Worm (Caenorhabditis elegans) whole organism, late embryonic: ENCODE results near the gene W01C8.1.

Source experiments
- C08G9.2 ChIP-seq: sonication (generic microtip); optimal IDR thresholded peaks from 2 replicates; lab custom pipeline; 2016; ENCODE audit warnings: mild to moderate bottlenecking, missing genetic modification characterization, moderate library complexity, missing compliant biosample characterization
- C38D4.7 ChIP-seq: fragments of 200-800 bp; sonication (Bioruptor generic); optimal IDR thresholded peaks from 2 replicates; lab custom pipeline; 2018; ENCODE audit warnings: mild to moderate bottlenecking, missing genetic modification characterization, moderate library complexity, missing compliant biosample characterization
- F13H6.1 ChIP-seq: sonication (generic microtip); optimal IDR thresholded peaks from 2 replicates; lab custom pipeline; 2016; ENCODE audit warnings: missing genetic modification characterization, missing compliant biosample characterization
- K02D7.2 ChIP-seq: sonication (generic microtip); optimal IDR thresholded peaks from 2 replicates; lab custom pipeline; 2017; ENCODE audit warnings: mild to moderate bottlenecking, missing genetic modification characterization, missing compliant biosample characterization
- K09A11.1 ChIP-seq: sonication (generic microtip); optimal IDR thresholded peaks from 2 replicates; lab custom pipeline; 2017; ENCODE audit warnings: antibody characterized with exemption, mild to moderate bottlenecking, missing genetic modification characterization, missing compliant biosample characterization; ENCODE audit not compliant: insufficient read depth
- T23F11.4 ChIP-seq: fragments of 200-800 bp; sonication (Bioruptor generic); optimal IDR thresholded peaks from 2 replicates; lab custom pipeline; 2018; ENCODE audit warnings: mild to moderate bottlenecking, missing genetic modification characterization, missing compliant biosample characterization
- ama-1 ChIP-seq: fragments of 150-350 bp; optimal IDR thresholded peaks from 2 replicates; lab custom pipeline; 2014
- ceh-18 ChIP-seq: sonication (generic microtip); optimal IDR thresholded peaks from 2 replicates; lab custom pipeline; 2016; ENCODE audit warnings: missing genetic modification characterization, missing compliant biosample characterization
- ceh-19 ChIP-seq: fragments of 200-800 bp; sonication (Bioruptor generic); optimal IDR thresholded peaks from 2 replicates; lab custom pipeline; 2018; ENCODE audit warnings: mild to moderate bottlenecking, missing genetic modification characterization, missing compliant biosample characterization
- ceh-2 ChIP-seq: sonication (generic microtip); optimal IDR thresholded peaks from 2 replicates; lab custom pipeline; 2016; ENCODE audit warnings: missing genotype, missing genetic modification characterization, missing compliant biosample characterization
- ceh-22 ChIP-seq: sonication (generic microtip); optimal IDR thresholded peaks from 2 replicates; lab custom pipeline; 2017; ENCODE audit warnings: missing biosample characterization, missing genetic modification characterization
- ceh-24 ChIP-seq: sonication (generic microtip); optimal IDR thresholded peaks from 2 replicates; lab custom pipeline; 2016; ENCODE audit warnings: mild to moderate bottlenecking, missing genetic modification characterization, missing compliant biosample characterization
- ceh-30 ChIP-seq: fragments of 150-350 bp; optimal IDR thresholded peaks from 2 replicates; lab custom pipeline; 2014; ENCODE audit warnings: missing biosample characterization, missing genetic modification characterization
- ceh-34 ChIP-seq: sonication (generic microtip); optimal IDR thresholded peaks from 2 replicates; lab custom pipeline; 2016; ENCODE audit warnings: mild to moderate bottlenecking, missing genetic modification characterization, missing compliant biosample characterization
- ceh-45 ChIP-seq: fragments of 200-800 bp; sonication (Bioruptor generic); IDR thresholded peaks from 2 replicates; pipeline ENCODE4 v1.3.6; 2022; ENCODE audit warnings: missing genetic modification reagents, missing genetic modification characterization, missing compliant biosample characterization
- ceh-48 ChIP-seq: sonication (generic microtip); optimal IDR thresholded peaks from 2 replicates; lab custom pipeline; 2016; ENCODE audit warnings: missing genetic modification characterization, inconsistent platforms, missing compliant biosample characterization
- ceh-9 ChIP-seq: sonication (generic microtip); optimal IDR thresholded peaks from 2 replicates; lab custom pipeline; 2016; ENCODE audit warnings: mild to moderate bottlenecking, missing genetic modification characterization, inconsistent platforms, missing compliant biosample characterization
- che-1 ChIP-seq: sonication (generic microtip); optimal IDR thresholded peaks from 2 replicates; lab custom pipeline; 2016; ENCODE audit warnings: mild to moderate bottlenecking, missing genetic modification characterization, missing compliant biosample characterization
- dmd-4 ChIP-seq: sonication (generic microtip); optimal IDR thresholded peaks from 2 replicates; lab custom pipeline; 2016; ENCODE audit warnings: borderline replicate concordance, missing genetic modification characterization, missing compliant biosample characterization
- dve-1 ChIP-seq: sonication (generic microtip); optimal IDR thresholded peaks from 2 replicates; lab custom pipeline; 2017; ENCODE audit warnings: antibody characterized with exemption, mild to moderate bottlenecking, missing genetic modification characterization, missing compliant biosample characterization
- elt-2 ChIP-seq: sonication (generic microtip); optimal IDR thresholded peaks from 2 replicates; lab custom pipeline; 2016; ENCODE audit warnings: missing genetic modification reagents, missing genetic modification characterization, missing compliant biosample characterization
- elt-4 ChIP-seq: sonication (generic microtip); optimal IDR thresholded peaks from 2 replicates; lab custom pipeline; 2016; ENCODE audit warnings: missing genetic modification characterization, missing compliant biosample characterization
- ets-4 ChIP-seq: sonication (generic microtip); optimal IDR thresholded peaks from 2 replicates; lab custom pipeline; 2016; ENCODE audit warnings: missing genetic modification characterization, missing compliant biosample characterization
- eyg-1 ChIP-seq: sonication (generic microtip); optimal IDR thresholded peaks from 2 replicates; lab custom pipeline; 2016; ENCODE audit warnings: missing genotype, missing genetic modification characterization, missing compliant biosample characterization
- fax-1 ChIP-seq: sonication (generic microtip); optimal IDR thresholded peaks from 2 replicates; lab custom pipeline; 2016; ENCODE audit warnings: missing genotype, missing genetic modification characterization, missing compliant biosample characterization
- fkh-10 ChIP-seq: fragments of 150-350 bp; optimal IDR thresholded peaks from 2 replicates; lab custom pipeline; 2014; ENCODE audit warnings: missing biosample characterization, missing genetic modification reagents, missing genetic modification characterization
- fkh-6 ChIP-seq: sonication (generic microtip); optimal IDR thresholded peaks from 2 replicates; lab custom pipeline; 2016; ENCODE audit warnings: missing genetic modification characterization, missing compliant biosample characterization
- hlh-30 ChIP-seq: sonication (generic microtip); optimal IDR thresholded peaks from 2 replicates; lab custom pipeline; 2017; ENCODE audit warnings: antibody characterized with exemption, missing genetic modification characterization, missing compliant biosample characterization; ENCODE audit not compliant: insufficient read depth
- hlh-6 ChIP-seq: sonication (generic microtip); optimal IDR thresholded peaks from 2 replicates; lab custom pipeline; 2016; ENCODE audit warnings: missing genotype, missing genetic modification characterization, missing compliant biosample characterization
- hlh-8 ChIP-seq: sonication (generic microtip); optimal IDR thresholded peaks from 2 replicates; lab custom pipeline; 2016; ENCODE audit warnings: missing genotype, missing genetic modification characterization, missing compliant biosample characterization
- lim-6 ChIP-seq: sonication (generic microtip); optimal IDR thresholded peaks from 2 replicates; lab custom pipeline; 2016; ENCODE audit warnings: missing genetic modification characterization, missing compliant biosample characterization
- mec-3 ChIP-seq: sonication (generic microtip); optimal IDR thresholded peaks from 2 replicates; lab custom pipeline; 2016; ENCODE audit warnings: borderline replicate concordance, missing genetic modification characterization, missing compliant biosample characterization
- nfya-1 ChIP-seq: sonication (generic microtip); optimal IDR thresholded peaks from 2 replicates; lab custom pipeline; 2017; ENCODE audit warnings: missing genetic modification characterization, mild to moderate bottlenecking, missing compliant biosample characterization, antibody characterized with exemption, moderate library complexity
- nhr-232 ChIP-seq: sonication (generic microtip); optimal IDR thresholded peaks from 2 replicates; lab custom pipeline; 2016; ENCODE audit warnings: missing genetic modification characterization, missing compliant biosample characterization
- npax-4 ChIP-seq: sonication (generic microtip); optimal IDR thresholded peaks from 2 replicates; lab custom pipeline; 2016; ENCODE audit warnings: missing genetic modification characterization, missing compliant biosample characterization
- pag-3 ChIP-seq: sonication (generic microtip); optimal IDR thresholded peaks from 2 replicates; lab custom pipeline; 2016; ENCODE audit warnings: missing compliant biosample characterization, missing genetic modification characterization, borderline replicate concordance
- pat-9 ChIP-seq: fragments of 200-800 bp; sonication (Bioruptor generic); optimal IDR thresholded peaks from 2 replicates; lab custom pipeline; 2018; ENCODE audit warnings: mild to moderate bottlenecking, missing genetic modification characterization, moderate library complexity, missing compliant biosample characterization
- pax-1 ChIP-seq: fragments of 150-350 bp; optimal IDR thresholded peaks from 2 replicates; lab custom pipeline; 2014; ENCODE audit warnings: missing biosample characterization, missing genetic modification characterization
- pha-2 ChIP-seq: sonication (generic microtip); optimal IDR thresholded peaks from 2 replicates; lab custom pipeline; 2017; ENCODE audit warnings: mild to moderate bottlenecking, missing genetic modification characterization, missing compliant biosample characterization
- pha-4 ChIP-seq: fragments of 150-350 bp; optimal IDR thresholded peaks from 2 replicates; lab custom pipeline; 2018; ENCODE audit warnings: missing biosample characterization, missing genetic modification reagents, missing genetic modification characterization
- pros-1 ChIP-seq: fragments of 150-350 bp; optimal IDR thresholded peaks from 2 replicates; lab custom pipeline; 2014; ENCODE audit warnings: missing biosample characterization, missing genetic modification reagents, missing genetic modification characterization
- sdc-2 ChIP-seq: sonication (generic microtip); optimal IDR thresholded peaks from 2 replicates; lab custom pipeline; 2016; ENCODE audit warnings: missing genotype, missing genetic modification characterization, missing compliant biosample characterization
- sox-2 ChIP-seq: fragments of 200-800 bp; sonication (Bioruptor generic); IDR thresholded peaks from 2 replicates; pipeline ENCODE4 v1.3.6; 2022; ENCODE audit warnings: missing genetic modification reagents, missing genetic modification characterization, missing compliant biosample characterization
- sox-4 ChIP-seq: sonication (generic microtip); optimal IDR thresholded peaks from 2 replicates; lab custom pipeline; 2017; ENCODE audit warnings: mild to moderate bottlenecking, missing genetic modification characterization, inconsistent platforms, missing compliant biosample characterization
- syd-9 ChIP-seq: sonication (generic microtip); optimal IDR thresholded peaks from 2 replicates; lab custom pipeline; 2016; ENCODE audit warnings: mild to moderate bottlenecking, missing genetic modification characterization, moderate library complexity, missing compliant biosample characterization
- tbx-2 ChIP-seq: sonication (generic microtip); optimal IDR thresholded peaks from 2 replicates; lab custom pipeline; 2016; ENCODE audit warnings: missing genetic modification characterization, missing compliant biosample characterization
- ttx-3 ChIP-seq: sonication (generic microtip); optimal IDR thresholded peaks from 2 replicates; lab custom pipeline; 2016; ENCODE audit warnings: missing genetic modification reagents, missing genetic modification characterization, missing compliant biosample characterization
- unc-3 ChIP-seq, 2 experiments: fragments of 200-800 bp in 1 of 2; sonication (Bioruptor generic) in 1 of 2; sonication (generic microtip) in 1 of 2; conservative IDR thresholded peaks in 1 of 2; optimal IDR thresholded peaks in 1 of 2; 2 replicates each; pipeline versions ENCODE4 v1.3.6 to Lab custom; 2016 to 2022; ENCODE audit warnings: missing compliant biosample characterization in 2 of 2, missing genetic modification characterization in 2 of 2, missing genetic modification reagents in 1 of 2
- unc-42 ChIP-seq: sonication (generic microtip); optimal IDR thresholded peaks from 2 replicates; lab custom pipeline; 2016; ENCODE audit warnings: missing genotype, missing genetic modification characterization, missing compliant biosample characterization
- unc-55 ChIP-seq: sonication (generic microtip); optimal IDR thresholded peaks from 2 replicates; lab custom pipeline; 2017; ENCODE audit warnings: missing biosample characterization, missing genetic modification reagents, missing genetic modification characterization
- zip-5 ChIP-seq: sonication (generic microtip); optimal IDR thresholded peaks from 2 replicates; lab custom pipeline; 2016; ENCODE audit warnings: missing genetic modification characterization, missing compliant biosample characterization
- ztf-16 ChIP-seq: sonication (generic microtip); optimal IDR thresholded peaks from 2 replicates; lab custom pipeline; 2017; ENCODE audit warnings: missing genetic modification characterization, missing compliant biosample characterization

Gene W01C8.1

DNA sequence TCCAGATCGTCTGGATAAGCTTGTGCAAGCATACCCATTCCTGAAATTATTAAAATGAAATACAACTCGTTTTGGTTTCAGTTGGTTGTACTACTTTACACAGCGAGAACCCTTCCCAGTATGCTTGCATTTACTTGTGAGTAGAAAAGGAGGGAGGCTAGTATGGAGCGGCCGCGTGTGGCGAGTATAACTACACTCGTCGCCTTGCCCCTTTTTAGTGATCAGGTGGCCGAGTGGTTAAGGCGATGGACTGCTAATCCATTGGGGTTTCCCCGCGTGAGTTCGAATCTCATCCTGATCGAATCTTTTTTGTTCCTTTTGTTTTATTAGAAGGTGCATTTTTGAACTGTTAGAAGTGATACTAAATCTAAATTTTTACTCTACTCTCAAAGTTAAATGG lies 15.6 kb downstream of the W01C8.1 start:
- TF ChIP-seq lim-6 (peak; percentile 67), fkh-10 (GFP tag; lab: Kevin White, UChicago) (no peak), unc-3 (GFP tag; conservative IDR thresholded peaks at IDR 0.05; lab: Robert Waterston, UW) (peak; percentile 89), unc-3 (tag; optimal IDR thresholded peaks at IDR 0.05; lab: Kevin White, UChicago) (peak; percentile 75), ttx-3 (peak; percentile 85), syd-9 (tag; lab: Kevin White, UChicago) (peak; percentile 84), nhr-232 (tag; lab: Kevin White, UChicago) (peak; percentile 93), fkh-6 (tag; lab: Kevin White, UChicago) (peak; percentile 89), sdc-2 (tag; lab: Kevin White, UChicago) (peak; percentile 91), C08G9.2 (peak; percentile 63), sox-2 (GFP tag; lab: Robert Waterston, UW) (peak; percentile 91), ceh-9 (peak; percentile 58), pag-3 (tag; lab: Kevin White, UChicago) (no peak), unc-42 (peak; percentile 67), ama-1 (lab: Kevin White, UChicago) (no peak), ceh-22 (tag; lab: Kevin White, UChicago) (no peak), elt-2 (tag; lab: Kevin White, UChicago) (peak; percentile 93), C38D4.7 (GFP tag; lab: Kevin White, UChicago) (peak; percentile 84), dmd-4 (tag; lab: Kevin White, UChicago) (peak; percentile 61), pat-9 (tag; lab: Kevin White, UChicago) (peak; percentile 91), ceh-48 (tag; lab: Kevin White, UChicago) (peak; percentile 71), T23F11.4 (GFP tag; lab: Kevin White, UChicago) (peak; percentile 78), ceh-24 (tag; lab: Kevin White, UChicago) (peak; percentile 50), ceh-2 (tag; lab: Kevin White, UChicago) (peak; percentile 76), ceh-30 (tag; lab: Kevin White, UChicago) (peak; percentile 49), nfya-1 (tag; lab: Kevin White, UChicago) (peak; percentile 46), sox-4 (tag; lab: Kevin White, UChicago) (peak; percentile 93), ceh-18 (peak; percentile 63), unc-55 (GFP tag; lab: Kevin White, UChicago) (no peak), ceh-45 (GFP tag; lab: Robert Waterston, UW) (peak; percentile 86), dve-1 (peak; percentile 71), pros-1 (tag; lab: Kevin White, UChicago) (no peak), npax-4 (tag; lab: Kevin White, UChicago) (peak; percentile 80), hlh-30 (peak; percentile 57), mec-3 (tag; lab: Kevin White, UChicago) (peak; percentile 91), hlh-8 (peak; percentile 67), fax-1 (tag; lab: Kevin White, UChicago) (peak; percentile 78), pha-2 (tag; lab: Kevin White, UChicago) (peak; percentile 91), K02D7.2 (tag; lab: Kevin White, UChicago) (peak; percentile 72), hlh-6 (tag; lab: Kevin White, UChicago) (peak; percentile 93), elt-4 (peak; percentile 16), che-1 (peak; percentile 89), tbx-2 (tag; lab: Kevin White, UChicago) (peak; percentile 89), ceh-19 (peak; percentile 91), ceh-34 (tag; lab: Kevin White, UChicago) (peak; percentile 86), ets-4 (tag; lab: Kevin White, UChicago) (peak; percentile 33), pha-4 (tag; lab: Kevin White, UChicago) (no peak), eyg-1 (tag; lab: Kevin White, UChicago) (peak; percentile 93), pax-1 (no peak), K09A11.1 (tag; lab: Kevin White, UChicago) (peak; percentile 78), F13H6.1 (peak; percentile 48), ztf-16 (tag; lab: Kevin White, UChicago) (peak; percentile 89), zip-5 (tag; lab: Kevin White, UChicago) (peak; percentile 53)
